Fruit fly (Drosophila melanogaster) whole organism: ENCODE results near the gene CG7366.

Source experiments
- CG8478 ChIP-seq: fragments of >200 bp; optimal IDR thresholded peaks from 2 replicates; lab custom pipeline; 2018; ENCODE audit warnings: inconsistent platforms
- Dll ChIP-seq: fragments of >200 bp; optimal IDR thresholded peaks from 2 replicates; lab custom pipeline; 2017
- psq ChIP-seq: fragments of >200 bp; optimal IDR thresholded peaks from 2 replicates; lab custom pipeline; 2017

dm6 chr3L:8157079-8157478, 45.1 kb downstream of the CG7366 start:
- TF ChIP-seq psq (lab: Kevin White, UChicago) (no peak), Dll (lab: Kevin White, UChicago) (no peak), CG8478 (lab: Kevin White, UChicago) (no peak)
